Worm (Caenorhabditis elegans) whole organism, young adult: ENCODE results near the gene rfp-1.

Experiments used
- B0035.1 ChIP-seq: sonication (generic microtip); optimal IDR thresholded peaks from 2 replicates; lab custom pipeline; 2016; ENCODE audit warnings: missing genetic modification characterization, mild to moderate bottlenecking, missing compliant biosample characterization, missing genotype, missing genetic modification reagents
- B0336.3 ChIP-seq: fragments of 200-800 bp; sonication (Bioruptor generic); IDR thresholded peaks from 2 replicates; pipeline ENCODE4 v1.3.6; 2022; ENCODE audit warnings: missing genetic modification characterization, missing compliant biosample characterization
- C06A6.2 ChIP-seq: fragments of 200-800 bp; sonication (Bioruptor generic); conservative IDR thresholded peaks from 2 replicates; pipeline ENCODE4 v1.3.6; 2022; ENCODE audit warnings: missing genetic modification characterization, missing compliant biosample characterization
- F22D6.2 ChIP-seq: sonication (generic microtip); optimal IDR thresholded peaks from 2 replicates; lab custom pipeline; 2016; ENCODE audit warnings: mild to moderate bottlenecking, missing genetic modification characterization, missing compliant biosample characterization
- F23B12.7 ChIP-seq: sonication (generic microtip); optimal IDR thresholded peaks from 2 replicates; lab custom pipeline; 2017; ENCODE audit warnings: missing genetic modification characterization, mild to moderate bottlenecking, missing compliant biosample characterization, antibody characterized with exemption, moderate library complexity; ENCODE audit not compliant: insufficient read depth
- F37B4.10 ChIP-seq: fragments of 200-800 bp; sonication (Bioruptor generic); IDR thresholded peaks from 2 replicates; pipeline ENCODE4 v1.3.6; 2022; ENCODE audit warnings: missing genetic modification characterization, missing compliant biosample characterization
- F39B2.1 ChIP-seq: fragments of 200-800 bp; sonication (Bioruptor generic); IDR thresholded peaks from 2 replicates; pipeline ENCODE4 v1.3.6; 2022; ENCODE audit warnings: missing genetic modification reagents, missing genetic modification characterization, missing compliant biosample characterization
- K11D2.4 ChIP-seq: fragments of 200-800 bp; sonication (Bioruptor generic); IDR thresholded peaks from 2 replicates; pipeline ENCODE4 v1.3.6; 2022; ENCODE audit warnings: missing genetic modification reagents, missing genetic modification characterization, missing compliant biosample characterization
- Y53G8AR.9 ChIP-seq: fragments of 200-800 bp; sonication (Bioruptor generic); conservative IDR thresholded peaks from 2 replicates; pipeline ENCODE4 v1.3.6; 2022; ENCODE audit warnings: missing genetic modification reagents, missing genetic modification characterization, missing compliant biosample characterization
- Y79H2A.3 ChIP-seq: fragments of 200-800 bp; sonication (Bioruptor generic); conservative IDR thresholded peaks from 2 replicates; pipeline ENCODE4 v1.3.6; 2022; ENCODE audit warnings: missing genetic modification reagents, missing genetic modification characterization, missing compliant biosample characterization
- Y95B8A.8 ChIP-seq: fragments of 200-800 bp; sonication (Bioruptor generic); IDR thresholded peaks from 2 replicates; pipeline ENCODE4 v1.3.6; 2022; ENCODE audit warnings: missing genetic modification reagents, missing genetic modification characterization, missing compliant biosample characterization
- aptf-2 ChIP-seq: fragments of 200-800 bp; sonication (Bioruptor generic); conservative IDR thresholded peaks from 2 replicates; pipeline ENCODE4 v1.3.6; 2022; ENCODE audit warnings: missing genetic modification reagents, missing genetic modification characterization, missing compliant biosample characterization
- atf-7 ChIP-seq: sonication (generic microtip); optimal IDR thresholded peaks from 2 replicates; lab custom pipeline; 2017; ENCODE audit warnings: mild to moderate bottlenecking, missing genetic modification characterization, missing compliant biosample characterization
- attf-5 ChIP-seq: fragments of 200-800 bp; sonication (Bioruptor generic); optimal IDR thresholded peaks from 2 replicates; lab custom pipeline; 2018; ENCODE audit warnings: mild to moderate bottlenecking, missing genetic modification characterization, missing compliant biosample characterization
- bed-1 ChIP-seq: fragments of 200-800 bp; sonication (Bioruptor generic); IDR thresholded peaks from 2 replicates; pipeline ENCODE4 v1.3.6; 2022; ENCODE audit warnings: missing genetic modification reagents, missing genetic modification characterization, missing compliant biosample characterization
- bed-2 ChIP-seq: fragments of 200-800 bp; sonication (Bioruptor generic); IDR thresholded peaks from 2 replicates; pipeline ENCODE4 v1.3.6; 2022; ENCODE audit warnings: missing genetic modification reagents, missing genetic modification characterization, missing compliant biosample characterization
- ccch-3 ChIP-seq: fragments of 200-800 bp; sonication (Bioruptor generic); optimal IDR thresholded peaks from 2 replicates; lab custom pipeline; 2018; ENCODE audit warnings: mild to moderate bottlenecking, missing genetic modification characterization, missing compliant biosample characterization
- cebp-1 ChIP-seq, 2 experiments: fragments of 200-800 bp in 1 of 2; sonication (Bioruptor generic) in 1 of 2; sonication (generic microtip) in 1 of 2; IDR thresholded peaks in 1 of 2; optimal IDR thresholded peaks in 1 of 2; 2 replicates each; pipeline versions ENCODE4 v1.3.6 to Lab custom; 2017 to 2022; ENCODE audit warnings: missing compliant biosample characterization in 2 of 2, missing genetic modification characterization in 2 of 2, mild to moderate bottlenecking in 1 of 2, missing genetic modification reagents in 1 of 2, moderate library complexity in 1 of 2
- ceh-27 ChIP-seq: fragments of 200-800 bp; sonication (Bioruptor generic); optimal IDR thresholded peaks from 2 replicates; lab custom pipeline; 2018; ENCODE audit warnings: mild to moderate bottlenecking, missing genetic modification characterization, moderate library complexity, missing compliant biosample characterization
- ceh-58 ChIP-seq: fragments of 200-800 bp; sonication (Bioruptor generic); IDR thresholded peaks from 2 replicates; pipeline ENCODE4 v1.3.6; 2022; ENCODE audit warnings: missing genetic modification characterization, missing compliant biosample characterization
- chd-7 ChIP-seq: sonication (generic microtip); optimal IDR thresholded peaks from 2 replicates; lab custom pipeline; 2016; ENCODE audit warnings: mild to moderate bottlenecking, missing genetic modification characterization, moderate library complexity, missing compliant biosample characterization
- dpff-1 ChIP-seq: sonication (generic microtip); optimal IDR thresholded peaks from 2 replicates; lab custom pipeline; 2017; ENCODE audit warnings: mild to moderate bottlenecking, missing genetic modification characterization, missing compliant biosample characterization
- egrh-3 ChIP-seq: fragments of 200-800 bp; sonication (Bioruptor generic); IDR thresholded peaks from 2 replicates; pipeline ENCODE4 v1.3.6; 2022; ENCODE audit warnings: missing genetic modification reagents, missing genetic modification characterization, missing compliant biosample characterization
- ets-4 ChIP-seq: fragments of 200-800 bp; sonication (Bioruptor generic); optimal IDR thresholded peaks from 2 replicates; lab custom pipeline; 2018; ENCODE audit warnings: mild to moderate bottlenecking, missing genetic modification characterization, missing compliant biosample characterization
- gei-17 ChIP-seq: fragments of 200-800 bp; sonication (Bioruptor generic); optimal IDR thresholded peaks from 2 replicates; lab custom pipeline; 2018; ENCODE audit warnings: mild to moderate bottlenecking, missing genetic modification characterization, missing compliant biosample characterization
- him-1 ChIP-seq: sonication (generic microtip); optimal IDR thresholded peaks from 2 replicates; lab custom pipeline; 2016; ENCODE audit warnings: missing genotype, missing genetic modification reagents, missing genetic modification characterization, missing compliant biosample characterization
- hlh-12 ChIP-seq: sonication (generic microtip); optimal IDR thresholded peaks from 2 replicates; lab custom pipeline; 2016; ENCODE audit warnings: missing genetic modification characterization, missing compliant biosample characterization
- hmg-20 ChIP-seq: fragments of 200-800 bp; sonication (Bioruptor generic); IDR thresholded peaks from 2 replicates; pipeline ENCODE4 v1.3.6; 2022; ENCODE audit warnings: missing genetic modification reagents, missing genetic modification characterization, missing compliant biosample characterization
- hsf-1 ChIP-seq: fragments of 200-800 bp; sonication (Bioruptor generic); IDR thresholded peaks from 2 replicates; pipeline ENCODE4 v1.3.6; 2022; ENCODE audit warnings: missing genetic modification reagents, missing genetic modification characterization, missing compliant biosample characterization
- lag-1 ChIP-seq: fragments of 200-800 bp; sonication (Bioruptor generic); IDR thresholded peaks from 2 replicates; pipeline ENCODE4 v1.3.6; 2022; ENCODE audit warnings: missing genetic modification reagents, missing genetic modification characterization, missing compliant biosample characterization
- let-526 ChIP-seq: fragments of 200-800 bp; sonication (Bioruptor generic); IDR thresholded peaks from 2 replicates; pipeline ENCODE4 v1.3.6; 2022; ENCODE audit warnings: missing genetic modification reagents, missing genetic modification characterization, missing compliant biosample characterization
- madf-6 ChIP-seq: fragments of 200-800 bp; sonication (Bioruptor generic); IDR thresholded peaks from 2 replicates; pipeline ENCODE4 v1.3.6; 2022; ENCODE audit warnings: missing genetic modification reagents, missing genetic modification characterization, missing compliant biosample characterization
- mcd-1 ChIP-seq: fragments of 200-800 bp; sonication (Bioruptor generic); IDR thresholded peaks from 2 replicates; pipeline ENCODE4 v1.3.6; 2022; ENCODE audit warnings: missing genetic modification reagents, missing genetic modification characterization, missing compliant biosample characterization
- mel-28 ChIP-seq: sonication (generic microtip); optimal IDR thresholded peaks from 2 replicates; lab custom pipeline; 2016; ENCODE audit warnings: borderline replicate concordance, mild to moderate bottlenecking, missing genetic modification characterization, missing compliant biosample characterization
- nfya-1 ChIP-seq: sonication (generic microtip); optimal IDR thresholded peaks from 2 replicates; lab custom pipeline; 2017; ENCODE audit warnings: antibody characterized with exemption, missing compliant biosample characterization, missing genetic modification characterization, borderline replicate concordance; ENCODE audit not compliant: insufficient read depth
- nfyb-1 ChIP-seq: fragments of 200-800 bp; sonication (Bioruptor generic); IDR thresholded peaks from 2 replicates; pipeline ENCODE4 v1.3.6; 2022; ENCODE audit warnings: missing genetic modification reagents, missing genetic modification characterization, missing compliant biosample characterization
- pbrm-1 ChIP-seq: fragments of 200-800 bp; sonication (Bioruptor generic); IDR thresholded peaks from 2 replicates; pipeline ENCODE4 v1.3.6; 2022; ENCODE audit warnings: missing genetic modification reagents, missing genetic modification characterization, missing compliant biosample characterization
- rec-8 ChIP-seq, 2 experiments: sonication (generic microtip); optimal IDR thresholded peaks; 2 replicates each; lab custom pipeline; 2016; ENCODE audit warnings: mild to moderate bottlenecking in 2 of 2, missing genetic modification characterization in 2 of 2, missing genetic modification reagents in 2 of 2, missing genotype in 2 of 2, missing biosample characterization in 1 of 2, missing compliant biosample characterization in 1 of 2, moderate library complexity in 1 of 2
- repo-1 ChIP-seq: sonication (generic microtip); optimal IDR thresholded peaks from 2 replicates; lab custom pipeline; 2017; ENCODE audit warnings: mild to moderate bottlenecking, missing genetic modification characterization, missing compliant biosample characterization
- rpc-1 ChIP-seq, 2 experiments: fragments of 150-350 bp in 1 of 2; sonication (generic microtip) in 1 of 2; optimal IDR thresholded peaks; 2 replicates each; lab custom pipeline; 2014 to 2018; ENCODE audit warnings: missing biosample characterization in 1 of 2, missing genetic modification characterization in 1 of 2, missing genetic modification reagents in 1 of 2, missing genotype in 1 of 2
- sdz-38 ChIP-seq: sonication (generic microtip); optimal IDR thresholded peaks from 2 replicates; lab custom pipeline; 2016; ENCODE audit warnings: missing genotype, missing genetic modification characterization, missing compliant biosample characterization
- somi-1 ChIP-seq: fragments of 200-800 bp; sonication (Bioruptor generic); optimal IDR thresholded peaks from 2 replicates; lab custom pipeline; 2018; ENCODE audit warnings: mild to moderate bottlenecking, missing genetic modification characterization, missing compliant biosample characterization
- sptf-2 ChIP-seq: fragments of 200-800 bp; sonication (Bioruptor generic); optimal IDR thresholded peaks from 2 replicates; lab custom pipeline; 2018; ENCODE audit warnings: mild to moderate bottlenecking, missing genetic modification characterization, missing compliant biosample characterization
- tlf-1 ChIP-seq: fragments of 200-800 bp; sonication (Bioruptor generic); optimal IDR thresholded peaks from 2 replicates; lab custom pipeline; 2018; ENCODE audit warnings: mild to moderate bottlenecking, missing genetic modification characterization, missing compliant biosample characterization
- unc-62 ChIP-seq: fragments of 150-350 bp; optimal IDR thresholded peaks from 2 replicates; lab custom pipeline; 2014; ENCODE audit warnings: missing biosample characterization, missing genetic modification reagents, missing genetic modification characterization
- ztf-18 ChIP-seq: sonication (generic microtip); optimal IDR thresholded peaks from 2 replicates; lab custom pipeline; 2016; ENCODE audit warnings: missing genotype, mild to moderate bottlenecking, missing genetic modification characterization, missing compliant biosample characterization
- ztf-25 ChIP-seq: fragments of 200-800 bp; sonication (Bioruptor generic); IDR thresholded peaks from 2 replicates; pipeline ENCODE4 v1.3.6; 2022; ENCODE audit warnings: missing genetic modification reagents, missing genetic modification characterization, missing compliant biosample characterization
- ztf-26 ChIP-seq: sonication (generic microtip); optimal IDR thresholded peaks from 2 replicates; lab custom pipeline; 2017; ENCODE audit warnings: missing genetic modification characterization, missing compliant biosample characterization

rfp-1 gene

DNA sequence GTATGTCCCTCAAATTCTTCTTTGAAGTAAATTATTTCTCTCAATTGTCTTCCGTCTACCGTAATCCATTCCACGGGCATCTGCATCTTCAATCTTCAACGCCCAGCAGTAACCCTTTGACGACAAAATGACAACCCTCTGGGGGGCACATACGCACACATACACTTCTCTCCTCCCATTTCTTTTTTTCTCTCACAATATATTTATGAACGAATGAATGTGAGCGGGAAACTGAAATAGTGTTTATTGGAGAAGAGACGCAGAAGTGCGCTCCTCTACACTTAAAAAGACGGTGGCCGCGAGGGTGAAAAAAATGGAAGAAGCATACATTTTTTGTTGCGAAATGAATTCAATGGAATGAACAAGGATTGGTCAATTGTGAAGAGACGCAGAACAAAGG lies 53.6 kb downstream of the rfp-1 start (continued):
- no peak for TF ChIP-seq hmg-20 (GFP tag; lab: Robert Waterston, UW)
- peak; percentile 6 for TF ChIP-seq him-1 (tag; lab: Kevin White, UChicago)
- TF ChIP-seq rpc-1 (optimal IDR thresholded peaks at IDR 0.05; lab: Kevin White, UChicago): no peak
- no peak for TF ChIP-seq rpc-1 (tag; optimal IDR thresholded peaks at IDR 0.05; lab: Kevin White, UChicago)
- no peak for TF ChIP-seq somi-1 (GFP tag; lab: Kevin White, UChicago)
- no peak for TF ChIP-seq gei-17
- TF ChIP-seq attf-5 (GFP tag; lab: Kevin White, UChicago): peak; percentile 88
- peak; percentile 13 for TF ChIP-seq F23B12.7 (tag; lab: Kevin White, UChicago)
- no peak for TF ChIP-seq atf-7 (tag; lab: Kevin White, UChicago)
- TF ChIP-seq K11D2.4 (GFP tag; lab: Robert Waterston, UW): 0 out of 2 replicates have a peak, but pooled peaks have one; percentile 25
- TF ChIP-seq ccch-3 (GFP tag; lab: Kevin White, UChicago): no peak
- no peak for TF ChIP-seq sdz-38 (tag; lab: Kevin White, UChicago)
- TF ChIP-seq tlf-1 (GFP tag; lab: Kevin White, UChicago): no peak
- no peak for TF ChIP-seq ets-4 (GFP tag; lab: Kevin White, UChicago)
- TF ChIP-seq cebp-1 (GFP tag; IDR thresholded peaks at IDR 0.05; lab: Robert Waterston, UW): peak; percentile 90
- TF ChIP-seq cebp-1 (tag; optimal IDR thresholded peaks at IDR 0.05; lab: Kevin White, UChicago): peak; percentile 94
- no peak for TF ChIP-seq lag-1 (GFP tag; lab: Robert Waterston, UW)
- TF ChIP-seq ztf-25: no peak
- no peak for TF ChIP-seq ztf-26 (tag; lab: Kevin White, UChicago)
- peak; percentile 23; the same call in 1 of the 2 replicates for TF ChIP-seq egrh-3
- 0 out of 2 replicates have a peak, but pooled peaks have one; percentile 43 for TF ChIP-seq nfyb-1 (GFP tag; lab: Robert Waterston, UW)
- no peak for TF ChIP-seq rec-8 (tag; optimal IDR thresholded peaks at IDR 0.05; lab: Kevin White, UChicago)
- no peak for TF ChIP-seq Y79H2A.3 (GFP tag; lab: Robert Waterston, UW)
- TF ChIP-seq Y95B8A.8 (GFP tag; lab: Robert Waterston, UW): no peak
- peak; percentile 35 for TF ChIP-seq ceh-27 (GFP tag; lab: Kevin White, UChicago)
- TF ChIP-seq aptf-2 (GFP tag; lab: Robert Waterston, UW): no peak
- TF ChIP-seq dpff-1 (tag; lab: Kevin White, UChicago): no peak
- TF ChIP-seq unc-62 (GFP tag; lab: Kevin White, UChicago): no peak
- no peak for TF ChIP-seq F37B4.10 (GFP tag; lab: Robert Waterston, UW)
- no peak for TF ChIP-seq mel-28 (tag; lab: Kevin White, UChicago)
- TF ChIP-seq sptf-2 (GFP tag; lab: Kevin White, UChicago): no peak
- no peak for TF ChIP-seq pbrm-1 (GFP tag; lab: Robert Waterston, UW)
- TF ChIP-seq madf-6 (GFP tag; lab: Robert Waterston, UW): peak; percentile 32; the same call in 1 of the 2 replicates
- TF ChIP-seq ceh-58 (GFP tag; lab: Robert Waterston, UW): no peak
- no peak for TF ChIP-seq nfya-1 (tag; lab: Kevin White, UChicago)
- peak; percentile 47; the same call in 1 of the 2 replicates for TF ChIP-seq B0336.3 (GFP tag; lab: Robert Waterston, UW)
- no peak for TF ChIP-seq mcd-1 (GFP tag; lab: Robert Waterston, UW)
- no peak for TF ChIP-seq bed-2 (GFP tag; lab: Robert Waterston, UW)
- TF ChIP-seq F39B2.1 (GFP tag; lab: Robert Waterston, UW): no peak
- TF ChIP-seq hlh-12 (tag; lab: Kevin White, UChicago): no peak
- no peak for TF ChIP-seq B0035.1 (tag; lab: Kevin White, UChicago)
- TF ChIP-seq chd-7 (tag; lab: Kevin White, UChicago): no peak
- no peak for TF ChIP-seq Y53G8AR.9 (GFP tag; lab: Robert Waterston, UW)
- TF ChIP-seq bed-1: no peak
- TF ChIP-seq repo-1 (tag; lab: Kevin White, UChicago): no peak
- TF ChIP-seq hsf-1: no peak
- TF ChIP-seq let-526 (GFP tag; lab: Robert Waterston, UW): no peak
- peak; percentile 62 for TF ChIP-seq ztf-18 (tag; lab: Kevin White, UChicago)
- no peak for TF ChIP-seq C06A6.2 (GFP tag; lab: Robert Waterston, UW)
- no peak for TF ChIP-seq F22D6.2 (tag; lab: Kevin White, UChicago)
